Fruit fly (Drosophila melanogaster): ENCODE results near the gene kirre.

The kirre gene

DNA sequence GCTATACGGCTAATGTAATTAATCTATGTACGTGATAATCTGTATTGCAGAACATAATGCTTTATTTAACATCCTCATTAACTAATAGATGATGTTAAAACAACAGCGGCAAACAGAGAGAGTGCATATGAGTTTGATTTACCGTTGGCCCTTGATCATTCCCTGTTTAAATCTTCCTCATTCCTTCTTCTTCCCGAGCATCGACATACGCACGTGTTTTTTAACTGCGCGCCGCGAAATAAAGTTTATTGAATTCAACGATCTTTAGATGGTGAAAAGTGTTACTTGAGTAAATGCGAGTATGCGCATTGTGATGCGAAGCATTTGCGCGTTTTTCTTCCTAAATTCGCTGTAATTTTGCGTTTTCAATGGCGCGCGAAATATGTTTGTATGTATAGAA, at the start of gene kirre:
TSS of gene kirre (plus strand) at position 301 of the 400 bp plus-strand sequence.
- TF ChIP-seq CG17801 (GFP tag; optimal IDR thresholded peaks at IDR 0.05; ENCODE audit: partially characterized antibody) = no peak

DNA sequence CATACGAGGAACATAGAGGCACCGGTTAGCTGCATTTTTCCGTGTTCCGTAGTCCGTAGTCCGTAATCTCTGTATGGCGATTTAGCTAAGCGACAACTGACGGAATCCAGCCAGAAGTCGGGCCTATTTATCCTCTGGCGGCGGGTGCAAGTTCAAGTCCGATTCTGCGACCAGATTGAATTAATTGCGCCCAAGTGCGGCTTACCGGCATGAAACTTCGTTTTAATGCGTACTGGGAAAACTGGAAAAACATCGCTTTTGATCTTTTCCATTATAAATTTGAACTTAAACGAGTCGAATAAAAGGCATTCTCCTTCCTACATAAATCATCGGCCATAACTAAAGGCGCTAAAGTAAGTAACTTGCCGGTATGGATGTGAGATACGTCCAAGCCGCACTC, 46.4 kb upstream of the kirre start, which contains the start of gene dyw:
TSS of gene dyw (minus strand) at position 101 of the 400 bp plus-strand sequence.
- TF ChIP-seq CG17801 (GFP tag; optimal IDR thresholded peaks at IDR 0.05; ENCODE audit: partially characterized antibody) = no peak

DNA sequence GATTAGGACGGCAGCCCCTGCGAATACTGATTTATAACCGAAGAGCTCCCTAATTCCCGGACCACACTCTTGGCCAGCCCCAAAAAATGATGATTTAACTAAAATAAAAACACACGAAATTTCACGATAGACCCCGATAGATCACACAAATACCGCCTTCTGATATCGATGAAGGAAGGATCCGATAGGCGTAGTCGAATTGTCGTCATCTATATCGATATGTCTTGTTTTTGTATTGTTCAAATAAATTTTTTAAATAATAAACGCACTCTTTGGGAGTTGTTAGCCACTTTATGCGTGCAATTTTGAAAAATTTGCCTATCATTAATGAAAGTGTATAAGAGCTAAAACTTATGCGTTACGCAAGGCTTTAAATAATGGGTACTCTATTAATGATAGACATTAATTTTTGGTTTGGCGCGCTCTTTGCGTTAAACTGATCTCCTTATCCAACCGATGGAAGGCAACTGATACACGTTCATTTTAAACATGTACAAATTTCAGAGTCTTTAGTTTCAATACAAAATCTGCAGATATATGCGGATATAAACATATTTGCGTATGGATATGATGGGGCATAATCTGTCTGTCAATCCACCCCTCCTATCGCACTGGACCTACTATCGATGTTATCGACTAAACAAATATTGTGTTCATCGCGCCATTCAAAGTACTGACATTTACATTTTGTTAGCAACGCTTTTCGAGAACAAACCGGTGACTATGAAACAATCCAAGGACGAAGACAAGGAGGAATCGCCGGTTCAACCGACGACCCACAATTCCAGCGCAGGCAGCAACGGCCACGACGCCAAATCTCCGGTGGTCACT, 41.9 kb upstream of the kirre start, which contains the start of the genes Spg7 and Lint-O:
TSS of gene Spg7 (minus strand) at position 148 of the 831 bp plus-strand sequence.
TSS of gene Lint-O (plus strand) at position 638 of the 831 bp plus-strand sequence.
- TF ChIP-seq CG17801 (GFP tag; optimal IDR thresholded peaks at IDR 0.05; ENCODE audit: partially characterized antibody) = no peak

DNA sequence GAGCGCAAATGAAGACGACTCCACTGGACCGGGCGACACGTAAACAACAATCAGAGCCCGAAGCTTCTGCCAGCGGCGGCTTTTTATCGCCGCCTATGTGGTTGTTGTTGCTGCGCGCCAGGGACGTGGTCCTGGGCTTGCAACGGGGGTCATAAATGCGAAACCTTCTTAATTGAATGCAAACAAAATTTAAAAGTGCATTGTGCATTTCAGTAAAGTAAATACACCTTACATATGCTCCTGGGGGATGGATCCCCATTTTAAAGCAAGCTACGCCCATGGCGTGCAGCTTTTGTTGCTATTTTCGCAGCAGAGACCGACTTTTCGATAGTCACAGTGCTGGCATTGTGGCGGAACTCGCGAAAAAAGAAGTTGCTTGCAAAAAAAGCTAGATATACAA, 36.5 kb upstream of the kirre start, which contains the start of gene Ugalt:
TSS of gene Ugalt (minus strand) at position 160 of the 400 bp plus-strand sequence.
- peak; percentile 100 for TF ChIP-seq CG17801 (GFP tag; optimal IDR thresholded peaks at IDR 0.05; ENCODE audit: partially characterized antibody)

DNA sequence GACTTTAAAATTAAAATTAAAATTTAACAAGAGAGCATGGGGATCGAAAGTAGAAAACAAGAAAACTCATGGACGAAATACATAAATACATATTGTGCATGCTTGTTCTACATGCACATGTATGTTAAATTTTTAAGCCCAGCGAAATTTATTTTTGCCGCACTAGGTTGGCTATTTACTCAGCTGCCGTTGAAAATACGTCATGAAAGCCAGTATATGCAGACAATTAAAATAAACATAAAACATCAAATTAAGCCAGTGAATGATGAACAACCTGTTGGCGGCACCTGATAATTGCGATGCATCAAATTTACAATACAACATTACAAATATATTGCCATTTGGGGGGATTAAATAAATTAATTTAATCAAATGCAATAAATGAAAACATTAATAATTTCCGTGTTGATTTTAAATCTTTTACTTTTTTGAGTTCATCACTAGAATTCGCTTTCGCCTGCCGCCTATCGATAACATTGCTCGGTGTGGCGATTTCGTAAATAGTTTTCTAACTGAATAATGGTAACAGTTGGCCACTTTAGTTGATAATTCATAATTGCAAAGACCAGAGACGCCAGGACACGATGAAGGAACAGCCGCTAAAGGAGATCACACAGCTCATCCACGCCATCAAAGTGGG, 35.9 kb upstream of the kirre start, which contains the start of gene eIF2Bbeta:
TSS of gene eIF2Bbeta (plus strand) at position 438 of the 640 bp plus-strand sequence.
- TF ChIP-seq CG17801 (GFP tag; optimal IDR thresholded peaks at IDR 0.05; ENCODE audit: partially characterized antibody) = no peak

DNA sequence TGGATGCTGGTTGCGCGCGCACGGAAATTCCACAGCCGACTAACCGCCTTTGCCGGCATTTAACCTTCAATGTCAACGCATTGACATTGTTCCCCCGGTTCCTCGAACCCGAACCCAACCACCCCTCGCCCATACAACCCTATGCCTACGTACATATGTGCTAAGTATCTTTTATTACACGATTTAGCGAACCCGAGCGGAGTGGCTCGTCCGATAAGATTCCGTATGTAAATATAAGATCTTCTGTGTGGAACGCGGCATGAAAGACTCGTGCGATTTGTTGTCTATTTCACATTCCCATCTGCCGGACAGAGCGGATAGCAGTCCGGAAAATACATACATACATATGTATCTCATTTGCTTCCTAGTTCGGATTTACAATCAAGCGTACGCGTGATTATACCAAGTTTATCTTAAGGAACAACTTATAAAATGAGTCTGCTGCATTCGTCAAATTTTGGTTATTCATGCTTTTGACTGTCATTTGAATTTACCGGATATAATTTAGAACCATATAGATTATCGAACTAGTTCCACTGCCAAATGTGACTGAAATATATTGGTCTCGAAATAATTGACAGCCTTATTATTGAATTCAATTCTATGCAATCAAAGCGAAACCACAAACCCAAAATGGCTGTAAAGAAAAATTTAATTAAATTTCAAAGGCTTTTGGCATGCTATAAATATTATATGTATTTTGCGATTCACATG, 32.6 kb upstream of the kirre start, which contains the start of gene CG2680:
TSS of gene CG2680 (minus strand) at position 51 of the 714 bp plus-strand sequence.
- no peak for TF ChIP-seq CG17801 (GFP tag; optimal IDR thresholded peaks at IDR 0.05; ENCODE audit: partially characterized antibody)

DNA sequence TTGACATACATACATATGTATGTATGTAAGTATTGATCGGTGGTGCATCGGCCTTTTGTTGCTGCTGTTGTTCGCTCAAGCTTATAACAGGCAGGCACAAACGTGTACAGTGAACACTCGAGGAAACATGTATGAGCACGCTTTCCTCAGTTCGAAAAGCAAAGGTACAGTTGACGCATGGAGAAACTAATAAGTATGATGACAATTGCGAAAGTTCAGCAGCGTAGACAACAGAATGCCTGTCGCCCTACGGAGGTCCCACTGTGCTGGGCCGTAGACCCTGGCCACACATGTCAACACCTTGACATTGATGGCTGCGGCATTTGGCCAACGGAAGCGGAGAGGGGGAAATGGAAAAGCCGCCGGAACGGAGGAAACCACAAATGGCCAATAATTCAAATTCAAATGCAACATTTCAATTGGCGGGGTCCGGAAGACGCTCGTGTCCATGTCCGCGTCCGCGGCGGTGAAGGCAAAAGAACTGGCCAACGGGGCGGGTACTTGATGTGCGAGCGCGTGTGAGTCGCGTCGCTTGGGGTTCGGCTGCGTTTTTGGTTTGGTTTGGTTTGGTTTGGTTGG, 31.9 kb upstream of the kirre start, which contains the start of gene CG2681:
TSS of gene CG2681 (plus strand) at position 529 of the 579 bp plus-strand sequence.
- no peak for TF ChIP-seq CG17801 (GFP tag; optimal IDR thresholded peaks at IDR 0.05; ENCODE audit: partially characterized antibody)

DNA sequence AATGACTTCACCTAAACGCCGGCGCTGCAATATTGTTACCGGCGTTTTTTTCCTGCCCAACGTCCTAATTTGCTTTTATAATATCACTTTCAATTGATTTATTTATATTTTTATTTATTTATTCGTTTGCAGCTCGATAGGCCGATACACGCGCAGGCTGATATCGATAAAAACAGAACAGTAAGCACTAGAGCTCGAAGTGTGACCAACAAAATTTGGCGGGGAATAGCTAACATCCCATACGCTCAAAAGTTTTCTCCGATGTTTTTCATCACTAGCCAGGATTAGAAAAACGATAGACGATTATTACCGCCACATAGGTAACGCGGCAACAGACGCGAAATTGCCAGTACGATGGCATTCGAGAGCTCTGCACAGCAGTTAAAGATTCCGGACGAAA, 26.4 kb upstream of the kirre start, which contains the start of the genes CG2685 and CG2694:
TSS of gene CG2685 (minus strand) at position 185 of the 400 bp plus-strand sequence.
TSS of gene CG2694 (plus strand) at position 304 of the 400 bp plus-strand sequence.
- peak; percentile 29 for TF ChIP-seq CG17801 (GFP tag; optimal IDR thresholded peaks at IDR 0.05; ENCODE audit: partially characterized antibody)

DNA sequence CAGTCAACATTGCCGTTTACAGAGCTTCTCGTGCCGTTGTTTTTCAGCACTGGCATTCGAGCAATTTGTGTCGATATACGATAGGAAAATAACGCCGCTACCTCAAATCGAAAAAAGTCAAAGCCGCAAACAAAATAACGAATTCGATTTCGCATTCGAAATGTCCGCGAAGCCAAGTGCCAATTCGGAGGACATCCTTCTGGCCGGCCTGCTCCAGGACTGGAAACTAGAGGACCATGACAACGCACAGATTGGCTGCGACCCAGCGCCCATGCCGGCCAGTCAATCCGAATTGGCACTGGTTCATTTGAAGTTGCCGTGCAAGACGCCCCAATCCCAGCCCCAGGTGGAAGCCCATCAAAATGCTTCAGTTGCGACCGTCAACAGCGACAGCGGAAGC, 25.5 kb upstream of the kirre start:
- TF ChIP-seq CG17801 (GFP tag; optimal IDR thresholded peaks at IDR 0.05; ENCODE audit: partially characterized antibody) = peak; percentile 65

DNA sequence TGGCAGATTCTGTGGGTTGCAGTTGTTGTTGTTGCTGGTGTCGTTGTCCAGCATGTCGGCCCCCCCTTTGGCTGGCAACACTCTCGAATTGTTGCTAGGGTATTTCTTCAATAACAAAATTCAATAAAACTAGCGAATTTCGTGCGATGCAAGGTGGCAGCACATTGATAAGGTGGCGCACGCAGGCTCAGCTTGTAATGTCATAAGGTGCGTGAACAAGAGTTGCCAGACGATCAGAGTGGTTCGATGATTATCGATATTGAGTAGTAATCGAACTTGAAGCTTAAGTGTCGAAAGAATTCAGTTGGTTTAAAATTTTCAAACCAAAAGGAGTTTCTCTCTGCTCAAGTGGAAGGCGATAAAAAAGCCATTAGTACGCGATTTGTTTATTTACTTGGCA, 20.1 kb upstream of the kirre start, which contains the start of gene CG2701:
TSS of gene CG2701 (minus strand) at position 206 of the 400 bp plus-strand sequence.
- peak; percentile 38 for TF ChIP-seq CG17801 (GFP tag; optimal IDR thresholded peaks at IDR 0.05; ENCODE audit: partially characterized antibody)

DNA sequence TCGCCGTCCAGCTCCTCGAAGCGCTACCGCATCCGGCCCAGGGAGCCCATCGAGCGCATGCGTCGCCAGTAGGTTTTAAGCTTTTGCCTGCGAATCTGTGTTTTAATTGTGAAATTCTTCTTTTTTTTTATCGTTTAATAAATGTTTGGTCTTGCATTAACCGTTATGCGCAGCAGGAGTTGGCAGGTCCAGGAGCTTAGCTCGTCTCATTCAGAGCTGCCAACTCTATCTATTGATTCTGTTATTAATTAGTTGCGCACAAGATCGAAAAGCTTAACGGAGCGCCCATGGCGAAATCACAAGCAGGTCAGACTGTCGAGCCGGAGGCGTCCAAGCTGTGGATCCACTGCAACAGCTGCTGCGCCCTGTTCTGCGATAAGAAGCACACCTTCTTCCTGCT, 13.8 kb upstream of the kirre start, which contains the start of gene vilya:
TSS of gene vilya (plus strand) at position 259 of the 400 bp plus-strand sequence.
- no peak for TF ChIP-seq CG17801 (GFP tag; optimal IDR thresholded peaks at IDR 0.05; ENCODE audit: partially characterized antibody)

DNA sequence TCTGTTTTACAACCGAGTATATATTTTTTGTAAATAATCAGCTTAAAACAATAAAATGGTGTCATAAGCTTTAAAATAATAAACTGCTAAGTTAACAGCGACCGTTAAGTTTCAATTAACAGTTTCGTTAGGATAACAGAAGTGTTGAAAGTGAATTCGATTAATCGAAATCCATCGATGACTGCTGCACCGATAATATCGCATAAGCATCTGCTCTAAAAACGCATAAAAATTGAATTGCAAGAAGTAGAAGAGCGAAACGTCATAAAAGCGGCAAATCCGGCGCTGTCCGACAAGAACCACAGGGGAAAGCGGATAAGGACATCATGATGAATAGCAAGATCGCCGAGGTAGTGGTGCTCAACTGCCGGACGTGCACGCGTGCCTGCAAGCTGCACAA, 12.7 kb upstream of the kirre start, which contains the start of gene dwg:
TSS of gene dwg (plus strand) at position 193 of the 400 bp plus-strand sequence.
- peak; percentile 26 for TF ChIP-seq CG17801 (GFP tag; optimal IDR thresholded peaks at IDR 0.05; ENCODE audit: partially characterized antibody)

DNA sequence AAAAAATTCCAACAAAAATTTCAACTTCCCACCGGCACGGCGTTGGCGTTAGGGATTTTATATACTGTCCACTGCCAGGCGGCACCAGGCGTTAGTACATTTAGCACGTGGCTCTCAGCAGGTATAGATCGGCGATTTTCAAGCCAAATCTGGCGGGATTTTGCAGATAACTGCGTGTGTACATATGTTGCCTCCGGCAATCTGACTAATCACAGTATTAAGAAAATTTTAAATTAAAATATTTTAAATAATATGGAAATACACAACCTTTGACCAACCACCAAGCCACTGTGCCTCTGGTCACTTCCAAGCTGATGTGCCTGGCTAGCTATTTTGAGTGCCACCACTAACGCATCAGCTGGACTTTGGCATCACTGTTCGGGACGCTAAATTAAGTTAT, 8.1 kb upstream of the kirre start, which contains the start of the genes ttm50 and CG2712:
TSS of gene ttm50 (minus strand) at position 64 of the 400 bp plus-strand sequence.
TSS of gene CG2712 (plus strand) at position 343 of the 400 bp plus-strand sequence.
- peak; percentile 60 for TF ChIP-seq CG17801 (GFP tag; optimal IDR thresholded peaks at IDR 0.05; ENCODE audit: partially characterized antibody)

DNA sequence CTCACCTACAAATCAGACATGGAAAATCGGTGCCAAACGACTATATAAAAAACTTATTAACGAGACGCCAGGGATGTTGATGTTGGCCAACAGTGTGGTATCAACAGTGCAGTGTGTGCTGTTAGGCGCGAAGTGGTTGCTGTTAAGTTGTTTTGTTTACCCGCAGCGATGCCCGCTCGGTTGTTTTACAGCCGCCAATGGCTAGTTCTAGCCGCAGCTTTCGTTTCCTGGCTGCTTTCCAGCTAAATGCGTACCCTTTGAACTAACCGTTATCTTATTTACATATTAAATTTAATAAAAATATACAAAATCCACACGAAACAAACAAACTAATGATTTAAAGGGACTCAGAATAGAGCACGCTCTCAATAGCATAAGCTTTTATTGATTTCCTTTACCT, 1.5 kb upstream of the kirre start, which contains the start of gene crm:
TSS of gene crm (minus strand) at position 111 of the 400 bp plus-strand sequence.
- TF ChIP-seq CG17801 (GFP tag; optimal IDR thresholded peaks at IDR 0.05; ENCODE audit: partially characterized antibody) = no peak
